Worm (Caenorhabditis elegans) whole organism, mixed stage, embryonic: ENCODE data around the gene scl-2.
A peak's percentile ranks its signal among the peaks of the same experiment; 100 is the strongest.

ENCODE experiments used
- M03D4.4 ChIP-seq: sonication (generic microtip); optimal IDR thresholded peaks from 2 replicates; lab custom pipeline; 2017; ENCODE audit warnings: mild to moderate bottlenecking, missing genetic modification characterization, missing compliant biosample characterization
- ceh-39 ChIP-seq: fragments of 150-350 bp; optimal IDR thresholded peaks from 2 replicates; lab custom pipeline; 2014; ENCODE audit warnings: missing biosample characterization, missing genetic modification characterization
- ceh-83 ChIP-seq: fragments of 200-800 bp; sonication (Bioruptor generic); optimal IDR thresholded peaks from 2 replicates; lab custom pipeline; 2018; ENCODE audit warnings: mild to moderate bottlenecking, missing genetic modification characterization, missing compliant biosample characterization
- ces-1 ChIP-seq: fragments of 150-350 bp; optimal IDR thresholded peaks from 2 replicates; lab custom pipeline; 2014; ENCODE audit warnings: missing biosample characterization, missing genetic modification reagents, missing genetic modification characterization
- cnd-1 ChIP-seq: fragments of 200-800 bp; sonication (Bioruptor generic); optimal IDR thresholded peaks from 2 replicates; lab custom pipeline; 2018; ENCODE audit warnings: mild to moderate bottlenecking, missing genetic modification characterization, missing compliant biosample characterization
- drap-1 ChIP-seq: fragments of 200-800 bp; sonication (Bioruptor generic); optimal IDR thresholded peaks from 3 replicates; lab custom pipeline; 2018; ENCODE audit warnings: mild to moderate bottlenecking, missing genetic modification characterization, missing compliant biosample characterization
- elt-1 ChIP-seq: sonication (generic microtip); optimal IDR thresholded peaks from 2 replicates; lab custom pipeline; 2017; ENCODE audit warnings: missing genetic modification characterization, mild to moderate bottlenecking, missing compliant biosample characterization, antibody characterized with exemption, moderate library complexity, borderline replicate concordance; ENCODE audit not compliant: insufficient read depth
- flh-1 ChIP-seq: fragments of 200-800 bp; sonication (Bioruptor generic); optimal IDR thresholded peaks from 2 replicates; lab custom pipeline; 2018; ENCODE audit warnings: mild to moderate bottlenecking, missing genetic modification characterization, moderate library complexity, missing compliant biosample characterization
- ham-2 ChIP-seq: fragments of 200-800 bp; sonication (Bioruptor generic); optimal IDR thresholded peaks from 2 replicates; lab custom pipeline; 2018; ENCODE audit warnings: mild to moderate bottlenecking, missing genetic modification characterization, missing compliant biosample characterization
- hlh-1 ChIP-seq: fragments of 150-350 bp; optimal IDR thresholded peaks from 2 replicates; lab custom pipeline; 2014; ENCODE audit warnings: missing biosample characterization, missing genetic modification reagents, missing genetic modification characterization
- lin-13 ChIP-seq: fragments of 150-350 bp; optimal IDR thresholded peaks from 2 replicates; lab custom pipeline; 2014; ENCODE audit warnings: missing biosample characterization, missing genetic modification characterization
- lin-32 ChIP-seq: fragments of 200-800 bp; sonication (Bioruptor generic); optimal IDR thresholded peaks from 2 replicates; lab custom pipeline; 2018; ENCODE audit warnings: mild to moderate bottlenecking, missing genetic modification characterization, missing compliant biosample characterization
- mls-2 ChIP-seq: sonication (generic microtip); optimal IDR thresholded peaks from 2 replicates; lab custom pipeline; 2016; ENCODE audit warnings: mild to moderate bottlenecking, missing genetic modification characterization, moderate library complexity, missing compliant biosample characterization
- nhr-12 ChIP-seq: fragments of 150-350 bp; optimal IDR thresholded peaks from 2 replicates; lab custom pipeline; 2014; ENCODE audit warnings: missing biosample characterization, missing genetic modification characterization
- nhr-2 ChIP-seq: fragments of 150-350 bp; optimal IDR thresholded peaks from 2 replicates; lab custom pipeline; 2014; ENCODE audit warnings: missing biosample characterization, missing genetic modification characterization
- nhr-237 ChIP-seq: fragments of 150-350 bp; optimal IDR thresholded peaks from 2 replicates; lab custom pipeline; 2014; ENCODE audit warnings: missing biosample characterization, missing genetic modification characterization
- nhr-28 ChIP-seq: fragments of 150-350 bp; optimal IDR thresholded peaks from 2 replicates; lab custom pipeline; 2014; ENCODE audit warnings: missing biosample characterization, missing genetic modification characterization
- pha-4 ChIP-seq: fragments of 150-350 bp; optimal IDR thresholded peaks from 2 replicates; lab custom pipeline; 2018; ENCODE audit warnings: missing biosample characterization, missing genetic modification reagents, missing genetic modification characterization
- sem-2 ChIP-seq: fragments of 200-800 bp; sonication (Bioruptor generic); optimal IDR thresholded peaks from 2 replicates; lab custom pipeline; 2018; ENCODE audit warnings: mild to moderate bottlenecking, missing genetic modification characterization, missing compliant biosample characterization
- snpc-4 ChIP-seq: fragments of 150-350 bp; optimal IDR thresholded peaks from 2 replicates; lab custom pipeline; 2014; ENCODE audit warnings: missing biosample characterization, missing genetic modification characterization
- sptf-1 ChIP-seq: sonication (generic microtip); optimal IDR thresholded peaks from 2 replicates; lab custom pipeline; 2017; ENCODE audit warnings: mild to moderate bottlenecking, missing genetic modification characterization, moderate library complexity, missing compliant biosample characterization
- tbx-8 ChIP-seq: fragments of 200-800 bp; sonication (Bioruptor generic); optimal IDR thresholded peaks from 2 replicates; lab custom pipeline; 2018; ENCODE audit warnings: mild to moderate bottlenecking, missing genetic modification characterization, moderate library complexity, missing compliant biosample characterization
- unc-120 ChIP-seq: sonication (generic microtip); optimal IDR thresholded peaks from 2 replicates; lab custom pipeline; 2017; ENCODE audit warnings: missing genetic modification characterization, missing compliant biosample characterization; ENCODE audit not compliant: poor library complexity, severe bottlenecking
- unc-62 ChIP-seq: fragments of 150-350 bp; optimal IDR thresholded peaks from 2 replicates; lab custom pipeline; 2014; ENCODE audit warnings: missing biosample characterization, missing genetic modification reagents, missing genetic modification characterization
- zip-8 ChIP-seq: fragments of 150-350 bp; optimal IDR thresholded peaks from 2 replicates; lab custom pipeline; 2014; ENCODE audit warnings: missing biosample characterization, missing genetic modification characterization

scl-2 gene

ce11 chrIV:13029674-13030466, 27.6 kb upstream of the scl-2 start:
- no peak for TF ChIP-seq pha-4 (tag; lab: Kevin White, UChicago)
- TF ChIP-seq drap-1 = peak; percentile 40
- TF ChIP-seq unc-120 (tag; lab: Kevin White, UChicago) = peak; percentile 48
- peak; percentile 18 for TF ChIP-seq hlh-1
- no peak for TF ChIP-seq zip-8 (tag; lab: Kevin White, UChicago)
- no peak for TF ChIP-seq flh-1 (GFP tag; lab: Kevin White, UChicago)
- peak; percentile 60 for TF ChIP-seq ham-2
- TF ChIP-seq tbx-8 (GFP tag; lab: Kevin White, UChicago) = no peak
- peak; percentile 93 for TF ChIP-seq cnd-1 (tag; lab: Kevin White, UChicago)
- peak; percentile 46 for TF ChIP-seq mls-2 (tag; lab: Kevin White, UChicago)
- TF ChIP-seq nhr-12 (tag; lab: Kevin White, UChicago) = peak; percentile 43
- TF ChIP-seq nhr-2 (tag; lab: Kevin White, UChicago) = peak; percentile 20
- TF ChIP-seq unc-62 (GFP tag; lab: Kevin White, UChicago) = peak; percentile 50
- peak; percentile 73 for TF ChIP-seq lin-32 (GFP tag; lab: Kevin White, UChicago)
- TF ChIP-seq M03D4.4 (tag; lab: Kevin White, UChicago) = peak; percentile 9
- peak; percentile 1 for TF ChIP-seq ceh-39
- TF ChIP-seq lin-13 (tag; lab: Kevin White, UChicago) = peak; percentile 22
- TF ChIP-seq ces-1 (GFP tag; lab: Kevin White, UChicago) = peak; percentile 46
- no peak for TF ChIP-seq snpc-4 (tag; lab: Kevin White, UChicago)
- TF ChIP-seq ceh-83 (GFP tag; lab: Kevin White, UChicago) = peak; percentile 60
- peak; percentile 45 for TF ChIP-seq sptf-1 (tag; lab: Kevin White, UChicago)

DNA sequence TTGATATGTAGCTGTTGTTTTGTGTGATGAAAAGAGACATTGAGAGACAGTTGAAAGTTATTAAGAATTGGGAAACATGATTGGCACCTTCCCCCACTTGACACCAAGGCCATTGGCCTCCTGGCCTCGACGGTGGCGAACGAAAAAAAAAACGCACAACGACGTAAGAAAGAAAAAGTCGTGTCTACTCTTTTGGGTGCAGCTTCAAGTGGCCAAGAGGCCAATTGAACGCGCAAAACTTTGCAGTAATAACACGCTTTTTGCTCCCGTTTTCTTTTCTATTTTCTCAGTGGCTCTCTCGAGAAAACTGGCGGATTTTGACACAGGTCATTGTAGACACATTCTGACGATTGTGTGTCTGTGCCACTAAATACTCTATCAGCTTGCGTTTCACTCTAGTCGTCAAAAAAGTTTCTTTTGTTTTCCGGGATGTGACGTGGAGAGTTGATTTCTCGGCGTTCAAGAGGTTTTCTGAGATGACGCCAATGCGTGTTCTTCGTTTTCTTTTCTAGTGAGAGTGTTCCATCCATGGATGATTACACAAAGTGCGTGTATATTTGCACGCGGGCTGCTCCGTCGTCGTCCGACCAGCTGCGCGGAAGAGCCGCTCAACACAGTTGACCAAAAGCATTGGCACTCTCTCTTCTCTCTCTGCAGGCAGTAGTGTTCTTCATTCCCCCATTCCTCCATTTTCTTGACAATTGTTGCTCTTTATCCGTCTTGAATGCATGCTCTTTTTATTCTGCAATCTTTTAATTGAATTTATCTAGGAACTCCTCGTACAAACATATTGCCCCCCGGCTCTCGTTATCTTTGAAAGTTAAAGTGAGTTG, 26.8 kb upstream of the scl-2 start:
- TF ChIP-seq unc-120 (tag; lab: Kevin White, UChicago) (no peak), hlh-1 (peak; percentile 64), nhr-28 (tag; lab: Kevin White, UChicago) (no peak), cnd-1 (tag; lab: Kevin White, UChicago) (peak; percentile 56), sem-2 (peak; percentile 4), nhr-2 (tag; lab: Kevin White, UChicago) (no peak)

ce11 chrIV:13032153-13032552, 25.4 kb upstream of the scl-2 start:
- TF ChIP-seq nhr-2 (tag; lab: Kevin White, UChicago) (no peak), unc-62 (GFP tag; lab: Kevin White, UChicago) (no peak), snpc-4 (tag; lab: Kevin White, UChicago) (no peak), sptf-1 (tag; lab: Kevin White, UChicago) (no peak), nhr-237 (no peak), nhr-28 (tag; lab: Kevin White, UChicago) (no peak), ceh-83 (GFP tag; lab: Kevin White, UChicago) (no peak), pha-4 (tag; lab: Kevin White, UChicago) (no peak), mls-2 (tag; lab: Kevin White, UChicago) (no peak)
- TF ChIP-seq, all 35 proteins: peak for 0

DNA sequence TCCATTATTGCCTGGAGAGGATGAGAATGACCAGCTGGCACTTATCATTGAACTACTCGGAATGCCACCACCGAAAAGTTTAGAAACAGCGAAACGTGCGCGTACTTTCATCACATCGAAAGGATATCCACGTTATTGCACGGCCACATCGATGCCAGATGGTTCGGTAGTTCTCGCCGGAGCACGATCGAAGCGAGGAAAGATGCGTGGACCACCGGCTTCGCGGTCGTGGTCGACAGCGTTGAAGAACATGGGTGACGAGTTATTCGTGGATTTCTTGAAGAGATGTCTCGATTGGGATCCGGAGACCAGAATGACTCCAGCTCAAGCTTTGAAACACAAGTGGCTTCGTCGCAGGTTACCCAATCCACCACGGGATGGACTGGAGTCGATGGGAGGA, 24.0 kb upstream of the scl-2 start:
- TF ChIP-seq zip-8 (tag; lab: Kevin White, UChicago) (no peak), lin-32 (GFP tag; lab: Kevin White, UChicago) (peak; percentile 12)
- TF ChIP-seq, all 35 proteins: peak for 1

ce11 chrIV:13035302-13035701, 22.2 kb upstream of the scl-2 start:
- no peak for TF ChIP-seq cnd-1 (tag; lab: Kevin White, UChicago)
- TF ChIP-seq, all 35 proteins: peak for 0

DNA sequence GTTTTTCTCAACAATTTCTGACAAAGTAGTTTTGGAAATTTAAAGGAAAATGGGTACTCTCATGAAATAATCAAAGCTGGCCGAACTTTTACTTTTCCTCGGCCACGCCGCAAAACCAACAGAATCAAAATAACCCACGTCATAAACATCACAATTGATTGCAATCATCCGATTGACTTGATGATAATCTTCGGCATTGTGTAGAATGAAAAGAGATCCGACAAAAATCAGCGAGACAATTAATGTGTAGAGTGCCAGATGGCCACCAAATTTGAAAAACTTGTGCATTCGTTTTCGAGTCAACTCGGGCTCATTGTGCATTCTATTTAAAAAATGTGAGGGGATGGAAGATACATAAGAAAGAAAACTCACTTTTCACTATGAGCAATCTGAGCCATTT, 20.7 kb upstream of the scl-2 start:
- TF ChIP-seq unc-62 (GFP tag; lab: Kevin White, UChicago) (peak; percentile 33), nhr-12 (tag; lab: Kevin White, UChicago) (no peak), ceh-83 (GFP tag; lab: Kevin White, UChicago) (peak; percentile 7), tbx-8 (GFP tag; lab: Kevin White, UChicago) (no peak), elt-1 (tag; lab: Kevin White, UChicago) (peak; percentile 92), ces-1 (GFP tag; lab: Kevin White, UChicago) (peak; percentile 12)
- TF ChIP-seq, all 35 proteins: peak for 4
